Fruit fly (Drosophila melanogaster): ENCODE measurements around the gene rdo.

Gene rdo

DNA sequence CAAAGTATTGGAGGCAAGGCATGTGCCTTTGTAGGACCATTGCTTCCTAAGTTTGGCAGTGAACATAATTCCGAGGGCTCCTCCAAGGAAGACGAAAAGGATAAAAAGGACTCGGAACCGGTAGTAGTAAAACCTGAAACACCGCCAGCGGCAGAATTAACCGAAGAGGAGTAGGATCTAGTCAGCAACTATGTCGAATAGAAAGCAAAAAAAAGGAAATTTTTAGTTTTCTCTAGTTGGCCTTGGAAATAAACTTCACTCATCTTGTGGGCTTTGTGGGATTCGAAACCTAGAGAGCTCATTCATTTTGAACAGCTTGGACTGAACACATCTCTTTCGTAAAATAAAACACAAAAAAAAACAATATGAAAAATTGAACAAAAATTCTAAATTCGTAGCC, 3.5 kb upstream of the rdo start, which contains the start of gene CG31740:
TSS of gene CG31740 (plus strand) at position 301 of the 400 bp plus-strand sequence.
- TF ChIP-seq ey (GFP tag; optimal IDR thresholded peaks at IDR 0.05): no peak
- TF ChIP-seq Dfd (GFP tag; optimal IDR thresholded peaks at IDR 0.05): no peak
- TF ChIP-seq sv (GFP tag; optimal IDR thresholded peaks at IDR 0.05): no peak
- no peak for TF ChIP-seq CG32264 (GFP tag; optimal IDR thresholded peaks at IDR 0.05)
- TF ChIP-seq Rel (GFP tag; optimal IDR thresholded peaks at IDR 0.05): no peak
- no peak for TF ChIP-seq Rel (tag; optimal IDR thresholded peaks at IDR 0.05)
- no peak for TF ChIP-seq tai (GFP tag; optimal IDR thresholded peaks at IDR 0.05)
- TF ChIP-seq sage (GFP tag; optimal IDR thresholded peaks at IDR 0.05): no peak
- no peak for TF ChIP-seq Myc (optimal IDR thresholded peaks at IDR 0.05)
- TF ChIP-seq h (GFP tag; optimal IDR thresholded peaks at IDR 0.05): no peak
- no peak for TF ChIP-seq CG9705 (GFP tag; optimal IDR thresholded peaks at IDR 0.05)
- TF ChIP-seq foxo (GFP tag; optimal IDR thresholded peaks at IDR 0.05): no peak
- no peak for TF ChIP-seq Mio (GFP tag; optimal IDR thresholded peaks at IDR 0.05)
- TF ChIP-seq Hnf4 (GFP tag; optimal IDR thresholded peaks at IDR 0.05): no peak
- TF ChIP-seq Abd-B (GFP tag; optimal IDR thresholded peaks at IDR 0.05): no peak
- no peak for TF ChIP-seq pan (optimal IDR thresholded peaks at IDR 0.05)
- TF ChIP-seq Jra (GFP tag; optimal IDR thresholded peaks at IDR 0.05): no peak
- TF ChIP-seq CrebA (GFP tag; optimal IDR thresholded peaks at IDR 0.05; ENCODE audit: borderline replicate concordance): no peak
- no peak for TF ChIP-seq dsf (GFP tag; optimal IDR thresholded peaks at IDR 0.05; ENCODE audit: borderline replicate concordance)
- TF ChIP-seq jim (GFP tag; optimal IDR thresholded peaks at IDR 0.05): no peak
- TF ChIP-seq Vsx2 (GFP tag; optimal IDR thresholded peaks at IDR 0.05; ENCODE audit: partially characterized antibody): no peak

DNA sequence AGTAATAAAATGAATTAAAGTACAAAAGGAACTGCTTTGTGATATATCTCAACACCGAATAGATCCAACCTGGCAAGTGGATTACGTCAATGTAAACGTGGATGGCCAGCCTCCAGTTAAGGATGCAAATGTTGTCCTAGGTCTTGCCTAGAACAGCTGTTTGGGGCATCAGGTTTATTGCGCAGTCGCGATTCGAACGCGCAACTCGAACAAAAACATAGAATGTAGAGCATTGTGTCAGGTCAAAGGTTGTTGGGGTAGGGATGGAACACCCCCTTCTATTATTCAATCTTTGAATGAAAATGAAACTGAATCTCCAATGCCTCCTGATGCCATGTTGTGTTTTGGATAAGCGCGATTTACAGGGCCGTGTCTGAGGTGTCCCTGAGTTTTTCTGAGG, 2.5 kb upstream of the rdo start:
- TF ChIP-seq Hnf4 (GFP tag; optimal IDR thresholded peaks at IDR 0.05) (no peak), Dif (GFP tag; optimal IDR thresholded peaks at IDR 0.05; ENCODE audit: partially characterized antibody) (no peak), CG9705 (GFP tag; optimal IDR thresholded peaks at IDR 0.05) (no peak), jim (GFP tag; optimal IDR thresholded peaks at IDR 0.05) (no peak), N (GFP tag; optimal IDR thresholded peaks at IDR 0.05) (no peak), OdsH (GFP tag; optimal IDR thresholded peaks at IDR 0.05) (no peak), pan (optimal IDR thresholded peaks at IDR 0.05) (no peak), sv (GFP tag; optimal IDR thresholded peaks at IDR 0.05) (no peak), tai (GFP tag; optimal IDR thresholded peaks at IDR 0.05) (no peak), Dfd (GFP tag; optimal IDR thresholded peaks at IDR 0.05) (no peak), br (GFP tag; optimal IDR thresholded peaks at IDR 0.05) (no peak), sage (GFP tag; optimal IDR thresholded peaks at IDR 0.05) (no peak), CG32264 (GFP tag; optimal IDR thresholded peaks at IDR 0.05) (no peak), dmrt93B (GFP tag; optimal IDR thresholded peaks at IDR 0.05) (no peak), Mio (GFP tag; optimal IDR thresholded peaks at IDR 0.05) (no peak), Sp1 (GFP tag; optimal IDR thresholded peaks at IDR 0.05) (no peak), Hr78 (GFP tag; optimal IDR thresholded peaks at IDR 0.05) (no peak), woc (GFP tag; optimal IDR thresholded peaks at IDR 0.05) (no peak)

DNA sequence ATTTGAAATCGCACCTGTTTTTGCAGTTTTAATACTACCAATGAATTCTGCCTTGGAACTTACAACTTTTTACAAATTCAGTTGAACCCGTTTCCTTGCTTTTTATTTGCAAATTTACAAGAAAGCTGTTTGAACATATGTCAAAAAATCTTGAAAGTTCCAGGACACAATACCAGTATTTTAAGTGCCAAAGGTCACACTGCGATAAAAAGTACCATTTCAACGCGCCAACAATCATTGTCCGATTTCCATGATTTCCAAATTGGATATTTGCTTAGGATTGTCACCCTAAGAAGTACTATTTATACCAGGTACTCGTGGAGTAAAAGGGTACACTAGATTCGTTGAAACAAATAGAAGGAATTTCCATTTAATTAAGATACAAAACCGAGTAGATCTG, 805 bp upstream of the rdo start, which contains the start of gene elfless:
TSS of gene elfless (minus strand) at position 101 of the 400 bp plus-strand sequence.
- TF ChIP-seq CG32264 (GFP tag; optimal IDR thresholded peaks at IDR 0.05) (no peak), Myc (optimal IDR thresholded peaks at IDR 0.05) (no peak), Dfd (GFP tag; optimal IDR thresholded peaks at IDR 0.05) (no peak), Hr83 (GFP tag; optimal IDR thresholded peaks at IDR 0.05; ENCODE audit: poor library complexity, severe bottlenecking) (no peak), Vsx2 (GFP tag; optimal IDR thresholded peaks at IDR 0.05; ENCODE audit: partially characterized antibody) (no peak), dmrt93B (GFP tag; optimal IDR thresholded peaks at IDR 0.05) (no peak), br (GFP tag; optimal IDR thresholded peaks at IDR 0.05) (no peak), dsf (GFP tag; optimal IDR thresholded peaks at IDR 0.05; ENCODE audit: borderline replicate concordance) (no peak), Sp1 (GFP tag; optimal IDR thresholded peaks at IDR 0.05) (no peak), h (GFP tag; optimal IDR thresholded peaks at IDR 0.05) (no peak), GATAd (GFP tag; optimal IDR thresholded peaks at IDR 0.05) (no peak), HLH106 (tag; optimal IDR thresholded peaks at IDR 0.05) (no peak), OdsH (GFP tag; optimal IDR thresholded peaks at IDR 0.05) (no peak)

DNA sequence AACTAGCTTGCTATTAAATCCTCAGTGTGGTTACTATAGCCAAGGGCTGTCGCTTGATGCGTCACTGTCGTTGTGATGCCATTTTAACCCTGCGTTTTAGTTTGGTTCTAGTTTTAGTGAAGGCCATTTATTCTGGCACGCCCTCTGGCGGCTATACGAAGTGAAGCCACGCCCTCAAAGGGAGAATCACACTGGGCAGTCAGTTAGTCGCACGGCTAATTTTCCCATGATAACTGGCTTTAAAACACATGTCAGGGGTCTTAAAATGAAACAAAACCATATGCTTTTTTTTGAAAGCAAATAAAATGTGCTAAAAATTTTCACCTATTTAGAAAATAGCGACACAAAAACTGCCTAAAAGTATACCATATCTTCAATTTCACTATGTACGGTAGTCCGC, 20.6 kb downstream of the rdo start:
- TF ChIP-seq CG9705 (GFP tag; optimal IDR thresholded peaks at IDR 0.05) (no peak), Dfd (GFP tag; optimal IDR thresholded peaks at IDR 0.05) (no peak), OdsH (GFP tag; optimal IDR thresholded peaks at IDR 0.05) (no peak), foxo (GFP tag; optimal IDR thresholded peaks at IDR 0.05) (no peak), dl (GFP tag; optimal IDR thresholded peaks at IDR 0.05; ENCODE audit: insufficient read depth in 1 of 2, partially characterized antibody in 2 of 2) (no peak), tai (GFP tag; optimal IDR thresholded peaks at IDR 0.05) (no peak), Hr83 (GFP tag; optimal IDR thresholded peaks at IDR 0.05; ENCODE audit: poor library complexity, severe bottlenecking) (no peak), br (GFP tag; optimal IDR thresholded peaks at IDR 0.05) (no peak), Mio (GFP tag; optimal IDR thresholded peaks at IDR 0.05) (no peak), Abd-B (GFP tag; optimal IDR thresholded peaks at IDR 0.05) (no peak), Hnf4 (GFP tag; optimal IDR thresholded peaks at IDR 0.05) (no peak), pan (optimal IDR thresholded peaks at IDR 0.05) (no peak), h (GFP tag; optimal IDR thresholded peaks at IDR 0.05) (no peak), fru (GFP tag; optimal IDR thresholded peaks at IDR 0.05) (no peak), Sp1 (GFP tag; optimal IDR thresholded peaks at IDR 0.05) (no peak), Myc (optimal IDR thresholded peaks at IDR 0.05) (no peak), HLH106 (tag; optimal IDR thresholded peaks at IDR 0.05) (no peak)
